Fruit fly (Drosophila melanogaster) whole organism, embryonic: Measurements from ENCODE around the gene nesd.
A peak's percentile ranks its signal among the peaks of the same experiment; 100 is the strongest.

ENCODE experiments used
- CG10565 ChIP-seq: fragments of 200-800 bp; sonication (Bioruptor generic); optimal IDR thresholded peaks from 3 replicates; lab custom pipeline; 2016; ENCODE audit warnings: missing biosample characterization, mild to moderate bottlenecking, missing genetic modification characterization
- CG11093 ChIP-seq: fragments of 200-800 bp; sonication (Bioruptor generic); IDR thresholded peaks from 3 replicates; pipeline ENCODE4 v1.3.6; 2022; ENCODE audit warnings: missing biosample characterization, missing genetic modification characterization
- CG12236 ChIP-seq: fragments of 200-800 bp; sonication (Bioruptor generic); optimal IDR thresholded peaks from 2 replicates; lab custom pipeline; 2016; ENCODE audit warnings: missing biosample characterization, missing genetic modification characterization
- CG12769 ChIP-seq: fragments of 200-800 bp; sonication (Bioruptor generic); optimal IDR thresholded peaks from 2 replicates; lab custom pipeline; 2019; ENCODE audit warnings: missing biosample characterization, mild to moderate bottlenecking, missing genetic modification characterization, moderate library complexity
- CG13624 ChIP-seq: fragments of 200-800 bp; sonication (Bioruptor generic); optimal IDR thresholded peaks from 2 replicates; lab custom pipeline; 2016; ENCODE audit warnings: missing biosample characterization, missing genetic modification characterization
- CG13775 ChIP-seq: fragments of 200-800 bp; sonication (Bioruptor generic); optimal IDR thresholded peaks from 3 replicates; lab custom pipeline; 2017; ENCODE audit warnings: missing biosample characterization, mild to moderate bottlenecking, missing genetic modification characterization
- CG14014 ChIP-seq: fragments of 200-800 bp; sonication (Bioruptor generic); IDR thresholded peaks from 2 replicates; pipeline ENCODE4 v1.3.6; 2022; ENCODE audit warnings: missing biosample characterization, missing genetic modification characterization
- CG14441 ChIP-seq: fragments of 200-800 bp; sonication (Bioruptor generic); IDR thresholded peaks from 2 replicates; pipeline ENCODE4 v1.3.6; 2022; ENCODE audit warnings: missing biosample characterization, missing genetic modification characterization
- CG18764 ChIP-seq: fragments of 200-800 bp; sonication (Bioruptor generic); optimal IDR thresholded peaks from 3 replicates; lab custom pipeline; 2016; ENCODE audit warnings: missing biosample characterization, missing genetic modification characterization
- CG2889 ChIP-seq: fragments of 200-800 bp; sonication (Bioruptor generic); IDR thresholded peaks from 3 replicates; pipeline ENCODE4 v1.3.6; 2022; ENCODE audit warnings: missing biosample characterization, missing genetic modification characterization
- CG43689 ChIP-seq: fragments of 200-800 bp; sonication (Bioruptor generic); IDR thresholded peaks from 2 replicates; pipeline ENCODE4 v1.3.6; 2022; ENCODE audit warnings: missing biosample characterization, missing genetic modification characterization
- CG4730 ChIP-seq: fragments of 200-800 bp; sonication (Bioruptor generic); IDR thresholded peaks from 2 replicates; pipeline ENCODE4 v1.3.6; 2022; ENCODE audit warnings: missing biosample characterization, missing genetic modification characterization
- CG5953 ChIP-seq: fragments of 200-800 bp; sonication (Bioruptor generic); IDR thresholded peaks from 2 replicates; pipeline ENCODE4 v1.3.6; 2022; ENCODE audit warnings: missing biosample characterization, missing genetic modification characterization
- CG6654 ChIP-seq: fragments of 200-800 bp; sonication (Bioruptor generic); optimal IDR thresholded peaks from 2 replicates; lab custom pipeline; 2017; ENCODE audit warnings: missing biosample characterization, mild to moderate bottlenecking, missing genetic modification characterization
- CG8281 ChIP-seq: fragments of 200-800 bp; sonication (Bioruptor generic); optimal IDR thresholded peaks from 2 replicates; lab custom pipeline; 2018; ENCODE audit warnings: missing biosample characterization, mild to moderate bottlenecking, missing genetic modification characterization, moderate library complexity
- CG8944 ChIP-seq: fragments of 200-800 bp; sonication (Bioruptor generic); optimal IDR thresholded peaks from 3 replicates; lab custom pipeline; 2016; ENCODE audit warnings: missing biosample characterization, missing genetic modification characterization
- Deaf1 ChIP-seq: fragments of 200-800 bp; optimal IDR thresholded peaks from 3 replicates; lab custom pipeline; 2019; ENCODE audit warnings: missing biosample characterization, mild to moderate bottlenecking, missing genetic modification characterization, moderate library complexity
- Ets65A ChIP-seq: fragments of 200-800 bp; sonication (Bioruptor generic); peaks from one replicate; lab custom pipeline; 2016; ENCODE audit warnings: missing biosample characterization, missing genetic modification characterization
- Gug ChIP-seq: fragments of 200-800 bp; sonication (Bioruptor generic); IDR thresholded peaks from 4 replicates; pipeline ENCODE4 v1.3.6; 2022; ENCODE audit warnings: missing biosample characterization, missing genetic modification characterization
- H15 ChIP-seq: fragments of 200-800 bp; sonication (Bioruptor generic); IDR thresholded peaks from 3 replicates; pipeline ENCODE4 v1.3.6; 2022; ENCODE audit warnings: missing biosample characterization, missing genetic modification characterization
- Hmr ChIP-seq: fragments of 200-800 bp; sonication (Bioruptor generic); optimal IDR thresholded peaks from 3 replicates; lab custom pipeline; 2017; ENCODE audit warnings: mild to moderate bottlenecking, missing biosample characterization, missing genetic modification reagents, missing genetic modification characterization
- Hmx ChIP-seq: fragments of 200-800 bp; sonication (Bioruptor generic); optimal IDR thresholded peaks from 2 replicates; lab custom pipeline; 2016; ENCODE audit warnings: missing biosample characterization, missing genetic modification characterization
- Med ChIP-seq: fragments of 200-800 bp; sonication (Bioruptor generic); peaks from one replicate; lab custom pipeline; 2016; ENCODE audit warnings: missing biosample characterization, missing genetic modification characterization, mild to moderate bottlenecking, inconsistent platforms, moderate library complexity
- Meics ChIP-seq: fragments of 200-800 bp; sonication (Bioruptor generic); optimal IDR thresholded peaks from 2 replicates; lab custom pipeline; 2017; ENCODE audit warnings: missing biosample characterization, mild to moderate bottlenecking, missing genetic modification characterization
- NfI ChIP-seq: fragments of 200-800 bp; sonication (Bioruptor generic); optimal IDR thresholded peaks from 3 replicates; lab custom pipeline; 2018; ENCODE audit warnings: missing biosample characterization, mild to moderate bottlenecking, missing genetic modification characterization, moderate library complexity
- Sin3A ChIP-seq: fragments of >200 bp; optimal IDR thresholded peaks from 2 replicates; lab custom pipeline; 2018
- ab ChIP-seq: fragments of 200-800 bp; sonication (Bioruptor generic); optimal IDR thresholded peaks from 2 replicates; lab custom pipeline; 2016; ENCODE audit warnings: missing biosample characterization, missing genetic modification characterization
- cas ChIP-seq: fragments of 200-800 bp; sonication (Bioruptor generic); IDR thresholded peaks from 2 replicates; pipeline ENCODE4 v1.3.6; 2022; ENCODE audit warnings: missing biosample characterization, missing genetic modification characterization
- chinmo ChIP-seq: fragments of 200-800 bp; sonication (Bioruptor generic); IDR thresholded peaks from 4 replicates; pipeline ENCODE4 v1.3.6; 2022; ENCODE audit warnings: missing biosample characterization, missing genetic modification characterization; ENCODE audit not compliant: partially characterized antibody
- dimm ChIP-seq: fragments of 200-800 bp; sonication (Bioruptor generic); IDR thresholded peaks from 2 replicates; pipeline ENCODE4 v1.3.6; 2022; ENCODE audit warnings: missing biosample characterization, missing genetic modification characterization
- emc ChIP-seq: fragments of 200-800 bp; sonication (Bioruptor generic); optimal IDR thresholded peaks from 2 replicates; lab custom pipeline; 2016; ENCODE audit warnings: missing biosample characterization, missing genetic modification characterization
- exex ChIP-seq: fragments of 200-800 bp; sonication (Bioruptor generic); optimal IDR thresholded peaks from 4 replicates; lab custom pipeline; 2018; ENCODE audit warnings: missing biosample characterization, mild to moderate bottlenecking, missing genetic modification characterization, moderate library complexity
- grn ChIP-seq: fragments of 200-800 bp; sonication (Bioruptor generic); optimal IDR thresholded peaks from 3 replicates; lab custom pipeline; 2017; ENCODE audit warnings: missing biosample characterization, missing genetic modification characterization
- gsb-n ChIP-seq: fragments of 200-800 bp; sonication (Bioruptor generic); optimal IDR thresholded peaks from 3 replicates; lab custom pipeline; 2018; ENCODE audit warnings: missing biosample characterization, mild to moderate bottlenecking, missing genetic modification characterization
- lmd ChIP-seq: fragments of 200-800 bp; sonication (Bioruptor generic); IDR thresholded peaks from 2 replicates; pipeline ENCODE4 v1.3.6; 2022; ENCODE audit warnings: missing biosample characterization, missing genetic modification characterization
- nom ChIP-seq: fragments of 200-800 bp; sonication (Bioruptor generic); optimal IDR thresholded peaks from 2 replicates; lab custom pipeline; 2017; ENCODE audit warnings: missing biosample characterization, missing genetic modification characterization, mild to moderate bottlenecking, moderate library complexity, missing genetic modification reagents
- ranshi ChIP-seq: fragments of 200-800 bp; sonication (Bioruptor generic); IDR thresholded peaks from 2 replicates; pipeline ENCODE4 v1.3.6; 2022; ENCODE audit warnings: missing biosample characterization, missing genetic modification characterization
- salm ChIP-seq: fragments of 200-800 bp; sonication (Bioruptor generic); optimal IDR thresholded peaks from 2 replicates; lab custom pipeline; 2018; ENCODE audit warnings: missing biosample characterization, mild to moderate bottlenecking, missing genetic modification characterization
- sc ChIP-seq, 3 experiments: fragments of >200 bp in 2 of 3; fragments of 200-800 bp in 1 of 3; sonication (Bioruptor generic) in 1 of 3; optimal IDR thresholded peaks; 2 replicates in 2 of 3; 3 replicates in 1 of 3; lab custom pipeline; 2017; ENCODE audit warnings: mild to moderate bottlenecking in 1 of 3, missing biosample characterization in 1 of 3, missing genetic modification characterization in 1 of 3, missing genetic modification reagents in 1 of 3
- sens ChIP-seq: fragments of 200-800 bp; sonication (Bioruptor generic); peaks from one replicate; lab custom pipeline; 2016; ENCODE audit warnings: missing biosample characterization, missing genetic modification characterization
- sisA ChIP-seq: fragments of 200-800 bp; sonication (Bioruptor generic); IDR thresholded peaks from 2 replicates; pipeline ENCODE4 v1.3.6; 2022; ENCODE audit warnings: missing biosample characterization, missing genetic modification characterization
- slbo ChIP-seq: fragments of 200-800 bp; sonication (Bioruptor generic); IDR thresholded peaks from 2 replicates; pipeline ENCODE4 v1.3.6; 2022; ENCODE audit warnings: missing biosample characterization, missing genetic modification characterization
- so ChIP-seq: fragments of 200-800 bp; sonication (Bioruptor generic); IDR thresholded peaks from 3 replicates; pipeline ENCODE4 v1.3.6; 2022; ENCODE audit warnings: missing biosample characterization, missing genetic modification characterization
- sqz ChIP-seq: fragments of 200-800 bp; sonication (Bioruptor generic); optimal IDR thresholded peaks from 3 replicates; lab custom pipeline; 2018; ENCODE audit warnings: missing biosample characterization, mild to moderate bottlenecking, missing genetic modification characterization
- stc ChIP-seq: fragments of 200-800 bp; sonication (Bioruptor generic); IDR thresholded peaks from 2 replicates; pipeline ENCODE4 v1.3.6; 2022; ENCODE audit warnings: missing biosample characterization, missing genetic modification characterization
- toy ChIP-seq: fragments of 200-800 bp; sonication (Bioruptor generic); IDR thresholded peaks from 2 replicates; pipeline ENCODE4 v1.3.6; 2022; ENCODE audit warnings: missing biosample characterization, missing genetic modification characterization
- vfl ChIP-seq: fragments of 200-800 bp; sonication (Bioruptor generic); optimal IDR thresholded peaks from 2 replicates; lab custom pipeline; 2016; ENCODE audit warnings: missing biosample characterization, missing genetic modification characterization
- vvl ChIP-seq: fragments of 200-800 bp; sonication (Bioruptor generic); IDR thresholded peaks from 2 replicates; pipeline ENCODE4 v1.3.6; 2022; ENCODE audit warnings: missing biosample characterization, missing genetic modification characterization

Gene nesd

DNA sequence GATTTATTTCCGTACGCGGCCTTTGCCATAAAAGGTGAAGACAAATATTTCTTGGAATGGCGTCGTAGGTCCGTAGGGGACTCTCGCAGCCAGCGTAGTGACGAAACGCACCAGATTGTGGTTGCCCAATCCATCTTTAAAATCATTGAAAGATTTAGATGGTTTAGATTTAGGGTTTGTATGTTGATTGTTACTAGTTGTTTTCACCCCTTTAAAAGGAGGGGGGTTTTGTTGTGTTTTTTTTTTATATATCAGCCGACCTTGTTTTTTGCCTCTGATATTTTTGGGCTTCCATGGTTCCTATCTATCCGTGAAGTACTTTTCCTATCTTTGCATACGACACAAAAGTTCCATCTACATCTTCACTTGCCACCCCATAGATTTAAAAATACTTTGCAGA lies 14.9 kb upstream of the nesd start (continued):
- TF ChIP-seq Hmx (GFP tag; lab: Kevin White, UChicago) (no peak), gsb-n (tag; lab: Kevin White, UChicago) (no peak), CG5953 (GFP tag; lab: Robert Waterston, UW) (no peak), CG2889 (GFP tag; lab: Robert Waterston, UW) (no peak), grn (GFP tag; lab: Kevin White, UChicago) (peak; percentile 41), CG8944 (peak; percentile 22), H15 (0 out of 3 replicates have a peak, but pooled peaks have one; percentile 26), stc (no peak), CG8281 (tag; lab: Kevin White, UChicago) (no peak), CG18764 (GFP tag; lab: Kevin White, UChicago) (no peak), dimm (GFP tag; lab: Robert Waterston, UW) (no peak), exex (tag; lab: Kevin White, UChicago) (peak; percentile 32), toy (GFP tag; lab: Robert Waterston, UW) (no peak), ranshi (GFP tag; lab: Robert Waterston, UW) (0 out of 2 replicates have a peak, but pooled peaks have one; percentile 38), CG13775 (GFP tag; lab: Kevin White, UChicago) (peak; percentile 22)
- TF ChIP-seq, all 482 proteins: peak for 90

DNA sequence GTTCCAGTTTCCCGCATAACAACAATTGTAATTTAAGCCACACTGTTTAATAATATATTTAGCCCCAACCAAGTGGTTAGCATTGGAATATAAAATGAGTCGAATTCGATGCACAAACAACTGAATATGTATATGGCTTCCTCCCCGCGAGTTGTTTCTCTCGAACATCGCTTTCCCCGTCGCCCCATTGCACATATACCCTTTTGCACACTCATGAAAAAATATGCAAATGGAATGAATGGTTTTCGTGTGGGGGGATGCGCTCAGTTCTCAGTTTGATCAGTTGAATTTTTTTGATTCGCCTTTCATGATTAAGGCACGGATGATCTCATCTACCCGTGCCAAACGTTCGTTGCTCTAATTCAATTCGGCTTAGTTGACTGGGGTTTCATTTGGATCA lies 13.0 kb upstream of the nesd start:
- no peak for TF ChIP-seq ab (GFP tag; lab: Kevin White, UChicago)
- peak; percentile 21 for TF ChIP-seq Med (GFP tag; lab: Kevin White, UChicago)
- no peak for TF ChIP-seq sisA (GFP tag; lab: Robert Waterston, UW)
- no peak for TF ChIP-seq sc (optimal IDR thresholded peaks at IDR 0.05; lab: Kevin White, UChicago)
- TF ChIP-seq sc (GFP tag; optimal IDR thresholded peaks at IDR 0.05; lab: Kevin White, UChicago), result no peak
- no peak for TF ChIP-seq Sin3A (lab: Kevin White, UChicago)
- TF ChIP-seq sens, result peak; percentile 15
- TF ChIP-seq vvl (GFP tag; lab: Robert Waterston, UW), result peak; percentile 74
- peak; percentile 8 for TF ChIP-seq CG12769 (tag; lab: Kevin White, UChicago)
- TF ChIP-seq vfl, result no peak
- TF ChIP-seq CG6654 (GFP tag; lab: Kevin White, UChicago), result no peak
- TF ChIP-seq chinmo (GFP tag; lab: Robert Waterston, UW), result 0 out of 4 replicates have a peak, but pooled peaks have one; percentile 70

DNA sequence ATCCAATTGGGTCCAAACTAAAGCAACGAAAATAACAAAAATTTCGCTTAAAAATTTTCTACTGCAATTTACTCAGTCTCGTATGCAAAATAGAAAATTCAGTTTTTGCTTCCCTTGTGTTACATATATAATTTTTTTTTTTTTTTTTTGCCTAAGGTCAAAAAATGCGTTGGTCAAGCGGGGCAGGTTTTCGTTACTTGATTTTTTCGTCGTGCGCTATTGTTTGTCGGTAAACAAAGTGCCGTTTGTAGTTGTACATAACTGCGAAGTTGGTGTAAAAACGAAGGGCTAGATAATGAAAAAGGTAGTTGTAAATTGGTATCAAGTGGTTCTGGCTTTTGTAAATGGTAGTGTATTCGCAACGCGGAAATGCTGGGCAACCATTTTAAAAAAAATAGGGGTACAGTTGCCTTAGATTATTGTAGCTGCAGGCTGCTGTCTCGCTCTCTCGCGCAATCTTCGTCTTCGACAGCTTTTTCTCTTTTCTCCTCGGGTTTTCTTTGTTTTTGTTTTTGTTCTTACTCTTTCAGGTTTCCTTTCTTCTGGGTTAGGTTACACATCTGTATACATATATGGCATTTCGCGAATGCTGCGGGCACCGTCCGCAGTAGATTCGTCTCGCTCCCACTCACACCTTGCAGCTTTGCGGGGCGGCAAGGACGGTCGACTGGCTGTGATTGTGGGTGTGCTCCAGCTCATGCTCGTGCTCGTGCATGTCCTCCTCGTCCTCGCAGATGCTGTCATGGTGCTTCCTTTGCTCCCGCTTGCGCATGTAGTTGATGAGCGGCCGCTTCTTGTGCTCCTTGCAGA lies 11.4 kb upstream of the nesd start:
- TF ChIP-seq CG14014 (GFP tag; lab: Robert Waterston, UW) (0 out of 2 replicates have a peak, but pooled peaks have one; percentile 33), sens (peak; percentile 21), CG13624 (peak; percentile 0), CG10565 (GFP tag; lab: Kevin White, UChicago) (no peak), so (GFP tag; lab: Robert Waterston, UW) (0 out of 3 replicates have a peak, but pooled peaks have one; percentile 28), CG14441 (no peak), NfI (GFP tag; lab: Kevin White, UChicago) (no peak), sqz (GFP tag; lab: Kevin White, UChicago) (peak; percentile 16), CG11093 (GFP tag; lab: Robert Waterston, UW) (0 out of 3 replicates have a peak, but pooled peaks have one; percentile 20), Ets65A (GFP tag; lab: Kevin White, UChicago) (peak; percentile 34), Hmr (GFP tag; lab: Kevin White, UChicago) (peak; percentile 4), CG4730 (GFP tag; lab: Robert Waterston, UW) (no peak), Meics (peak; percentile 95), slbo (peak; percentile 37; the same call in 1 of the 2 replicates), cas (no peak), salm (tag; lab: Kevin White, UChicago) (no peak), Deaf1 (tag; lab: Kevin White, UChicago) (peak; percentile 16), lmd (0 out of 2 replicates have a peak, but pooled peaks have one; percentile 18), CG43689 (no peak), CG12236 (no peak), nom (peak; percentile 28), Gug (no peak), emc (GFP tag; lab: Kevin White, UChicago) (no peak)
